Fruit fly (Drosophila melanogaster): Measurements from ENCODE around the gene obst-I.

DNA sequence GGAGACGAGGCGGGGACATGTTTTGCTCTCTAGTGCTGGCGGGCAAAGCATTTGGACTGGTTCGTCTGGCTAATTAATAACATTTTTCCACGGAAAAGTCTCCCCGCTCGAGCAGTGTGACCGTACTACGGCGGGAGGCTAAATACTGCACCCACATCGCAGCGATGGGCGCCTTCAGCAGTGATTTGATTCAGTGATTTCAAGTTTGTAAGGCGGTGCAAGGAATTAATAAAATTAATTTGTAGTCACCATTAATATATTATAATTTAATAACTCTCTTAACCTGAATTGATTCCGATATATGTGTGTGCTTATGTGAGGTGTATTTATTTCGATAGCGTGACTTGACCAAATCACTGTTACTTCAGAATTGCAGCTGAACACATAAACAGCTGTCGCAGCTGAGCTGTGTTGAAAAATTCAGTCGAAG is 5.1 kb upstream of the obst-I start, which contains the start of the genes oxt and CG13807:
- TF ChIP-seq CG8388 (GFP tag; optimal IDR thresholded peaks at IDR 0.05) = peak; percentile 83
- peak; percentile 92 for TF ChIP-seq zfh1 (GFP tag; IDR thresholded peaks at IDR 0.05)
- 0 out of 2 replicates have a peak, but pooled peaks have one; percentile 11 for TF ChIP-seq dan (GFP tag; IDR thresholded peaks at IDR 0.05)
- TF ChIP-seq CG2678 (tag; optimal IDR thresholded peaks at IDR 0.05) = peak; percentile 89
- no peak for TF ChIP-seq CG3163 (GFP tag; optimal IDR thresholded peaks at IDR 0.05)
- no peak for TF ChIP-seq odd (GFP tag; optimal IDR thresholded peaks at IDR 0.05)
- peak; percentile 85 for TF ChIP-seq Fer2 (tag; optimal IDR thresholded peaks at IDR 0.05)
- no peak for TF ChIP-seq NK7.1 (GFP tag; optimal IDR thresholded peaks at IDR 0.05)
- TF ChIP-seq CG3838 (GFP tag; optimal IDR thresholded peaks at IDR 0.05) = no peak
- TF ChIP-seq CG31365 (tag; optimal IDR thresholded peaks at IDR 0.05) = peak; percentile 36
- peak; percentile 66 for TF ChIP-seq Nf-YB (GFP tag; optimal IDR thresholded peaks at IDR 0.05)

Measured in whole organism, embryonic.